Fruit fly (Drosophila melanogaster) whole organism, adult: ENCODE measurements around the gene CG34325.

Experiments used
- CG14711 ChIP-seq: fragments of 200-800 bp; sonication (Bioruptor generic); optimal IDR thresholded peaks from 2 replicates; lab custom pipeline; 2018; ENCODE audit warnings: missing biosample characterization, mild to moderate bottlenecking, missing genetic modification characterization, moderate library complexity
- CG33017 ChIP-seq: fragments of 200-800 bp; sonication (Bioruptor generic); optimal IDR thresholded peaks from 2 replicates; lab custom pipeline; 2018; ENCODE audit warnings: missing biosample characterization, mild to moderate bottlenecking, missing genetic modification characterization, moderate library complexity
- CG5204 ChIP-seq: fragments of 200-800 bp; sonication (Bioruptor generic); optimal IDR thresholded peaks from 2 replicates; lab custom pipeline; 2016; ENCODE audit warnings: missing biosample characterization, missing genetic modification characterization
- CG7101 ChIP-seq: fragments of 200-800 bp; sonication (Bioruptor generic); optimal IDR thresholded peaks from 2 replicates; lab custom pipeline; 2018; ENCODE audit warnings: missing biosample characterization, mild to moderate bottlenecking, missing genetic modification characterization, moderate library complexity
- Clk ChIP-seq: fragments of 200-800 bp; sonication (Bioruptor generic); optimal IDR thresholded peaks from 2 replicates; lab custom pipeline; 2017; ENCODE audit warnings: missing biosample characterization, missing genetic modification characterization
- Hr96 ChIP-seq: fragments of 200-800 bp; sonication (Bioruptor generic); optimal IDR thresholded peaks from 2 replicates; lab custom pipeline; 2016; ENCODE audit warnings: missing biosample characterization, missing genetic modification characterization
- Mnt ChIP-seq: fragments of 200-800 bp; sonication (Bioruptor generic); optimal IDR thresholded peaks from 2 replicates; lab custom pipeline; 2016; ENCODE audit warnings: missing biosample characterization, mild to moderate bottlenecking, missing genetic modification characterization
- bab1 ChIP-seq: fragments of 200-800 bp; sonication (Bioruptor generic); optimal IDR thresholded peaks from 3 replicates; lab custom pipeline; 2019; ENCODE audit warnings: missing biosample characterization, mild to moderate bottlenecking, missing genetic modification characterization, moderate library complexity
- cic ChIP-seq: fragments of 200-800 bp; sonication (Bioruptor generic); optimal IDR thresholded peaks from 2 replicates; lab custom pipeline; 2017; ENCODE audit warnings: missing biosample characterization, mild to moderate bottlenecking, missing genetic modification characterization, moderate library complexity
- cnc ChIP-seq, 2 experiments: fragments of >200 bp; optimal IDR thresholded peaks; 2 replicates each; lab custom pipeline; 2017
- kay ChIP-seq: fragments of 200-800 bp; sonication (Bioruptor generic); peaks from one replicate; lab custom pipeline; 2016; ENCODE audit warnings: missing biosample characterization, missing genetic modification characterization, borderline replicate concordance
- tj ChIP-seq: fragments of 200-800 bp; sonication (Bioruptor generic); optimal IDR thresholded peaks from 3 replicates; lab custom pipeline; 2017; ENCODE audit warnings: missing biosample characterization, mild to moderate bottlenecking, missing genetic modification characterization, moderate library complexity

DNA sequence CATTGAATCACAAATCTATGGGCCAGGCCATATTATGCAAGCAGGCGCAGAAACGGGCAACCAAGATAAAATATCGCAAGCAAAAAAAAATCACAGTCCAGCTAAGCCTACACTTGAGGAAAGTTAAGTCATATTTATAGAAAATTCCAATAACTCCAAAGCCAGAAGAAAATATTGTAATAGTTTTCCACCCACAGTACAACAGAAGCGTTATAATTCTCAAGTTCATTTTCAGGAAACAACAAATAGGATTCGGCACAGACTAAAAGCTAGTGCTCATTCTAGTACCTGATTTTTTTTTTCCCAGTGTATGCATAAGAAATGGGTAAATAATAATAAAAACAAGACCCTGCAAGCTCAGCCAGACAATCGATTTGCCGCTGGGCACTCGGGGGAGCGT is 44.6 kb upstream of the CG34325 start:
- TF ChIP-seq kay (GFP tag; lab: Kevin White, UChicago) (no peak), Hr96 (GFP tag; lab: Kevin White, UChicago) (no peak), cic (GFP tag; lab: Kevin White, UChicago) (no peak), Clk (no peak), CG14711 (tag; lab: Kevin White, UChicago) (no peak), CG5204 (GFP tag; lab: Kevin White, UChicago) (no peak), tj (GFP tag; lab: Kevin White, UChicago) (no peak), CG33017 (tag; lab: Kevin White, UChicago) (no peak), CG7101 (tag; lab: Kevin White, UChicago) (no peak), cnc (optimal IDR thresholded peaks at IDR 0.05; lab: Kevin White, UChicago) (no peak), bab1 (GFP tag; lab: Kevin White, UChicago) (no peak), Mnt (GFP tag; lab: Kevin White, UChicago) (no peak)
